Fruit fly (Drosophila melanogaster): ENCODE measurements around the gene CG12723.
A peak's percentile ranks its signal among the peaks of the same experiment; 100 is the strongest.

DNA sequence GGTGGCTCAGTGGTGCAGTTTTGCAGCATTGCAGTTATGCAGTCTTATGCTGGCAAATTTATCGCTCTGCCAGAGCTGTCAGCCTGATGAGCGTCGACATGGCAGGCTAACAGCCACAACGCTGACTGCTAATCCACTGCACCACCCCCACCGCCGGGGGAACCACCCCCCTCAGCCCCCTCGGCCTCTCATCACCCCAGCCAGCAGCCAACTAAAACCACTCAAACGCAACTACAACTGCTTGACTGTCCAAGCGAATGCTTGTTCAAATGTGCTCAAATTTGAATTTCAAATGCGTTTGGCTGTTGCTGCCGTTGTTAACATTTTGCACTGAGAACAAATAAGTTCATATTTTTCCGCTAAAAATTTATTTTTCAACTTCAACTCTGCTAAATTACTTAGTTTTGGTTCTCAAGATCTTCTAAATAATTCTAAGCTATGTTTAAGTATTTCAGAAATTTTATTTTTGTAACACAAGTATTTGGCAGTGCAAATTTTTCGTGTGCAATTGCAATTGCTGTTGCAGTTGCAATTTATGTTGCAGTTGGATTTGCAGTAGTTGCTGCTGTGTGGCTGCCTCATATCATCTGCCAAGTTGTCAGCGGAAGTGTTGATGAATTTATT is 46.7 kb upstream of the CG12723 start:
- TF ChIP-seq Gug (GFP tag; IDR thresholded peaks at IDR 0.05) (peak; percentile 83), Hr39 (GFP tag; optimal IDR thresholded peaks at IDR 0.05) (peak; percentile 63), Smox (GFP tag; optimal IDR thresholded peaks at IDR 0.05) (peak; percentile 45)

Measured in whole organism, prepupa.